Fruit fly (Drosophila melanogaster) whole organism, embryonic: ENCODE measurements around the gene Jhbp16.
A peak's percentile ranks its signal among the peaks of the same experiment; 100 is the strongest.

Source experiments
- ATbp ChIP-seq: fragments of 200-800 bp; sonication (Bioruptor generic); optimal IDR thresholded peaks from 2 replicates; lab custom pipeline; 2017; ENCODE audit warnings: missing biosample characterization, mild to moderate bottlenecking, missing genetic modification characterization, missing genetic modification reagents
- Blimp-1 ChIP-seq: fragments of 200-800 bp; sonication (Bioruptor generic); optimal IDR thresholded peaks from 3 replicates; lab custom pipeline; 2018; ENCODE audit warnings: missing biosample characterization, missing genetic modification characterization, mild to moderate bottlenecking, moderate library complexity, missing genetic modification reagents
- CG11504 ChIP-seq: fragments of 200-800 bp; sonication (Bioruptor generic); optimal IDR thresholded peaks from 3 replicates; lab custom pipeline; 2019; ENCODE audit warnings: missing biosample characterization, mild to moderate bottlenecking, missing genetic modification characterization, moderate library complexity
- CG17359 ChIP-seq: fragments of 200-800 bp; sonication (Bioruptor generic); optimal IDR thresholded peaks from 3 replicates; lab custom pipeline; 2018; ENCODE audit warnings: missing biosample characterization, mild to moderate bottlenecking, missing genetic modification characterization, moderate library complexity
- CG17385 ChIP-seq: fragments of 200-800 bp; sonication (Bioruptor generic); optimal IDR thresholded peaks from 3 replicates; lab custom pipeline; 2018; ENCODE audit warnings: missing biosample characterization, mild to moderate bottlenecking, missing genetic modification characterization
- CG18262 ChIP-seq: fragments of 200-800 bp; optimal IDR thresholded peaks from 3 replicates; lab custom pipeline; 2019; ENCODE audit warnings: missing biosample characterization, mild to moderate bottlenecking, missing genetic modification characterization, moderate library complexity
- CG1832 ChIP-seq: fragments of 200-800 bp; sonication (Bioruptor generic); optimal IDR thresholded peaks from 2 replicates; lab custom pipeline; 2017; ENCODE audit warnings: missing biosample characterization, mild to moderate bottlenecking, missing genetic modification characterization, inconsistent platforms
- CG31441 ChIP-seq: fragments of 200-800 bp; sonication (Bioruptor generic); IDR thresholded peaks from 2 replicates; pipeline ENCODE4 v1.3.6; 2022; ENCODE audit warnings: missing biosample characterization, missing genetic modification characterization
- CG4424 ChIP-seq: fragments of 200-800 bp; sonication (Bioruptor generic); optimal IDR thresholded peaks from 3 replicates; lab custom pipeline; 2016; ENCODE audit warnings: missing biosample characterization, missing genetic modification characterization
- CG5245 ChIP-seq: fragments of 200-800 bp; sonication (Bioruptor generic); optimal IDR thresholded peaks from 3 replicates; lab custom pipeline; 2016; ENCODE audit warnings: missing biosample characterization, missing genetic modification characterization
- CG7839 ChIP-seq: fragments of 200-800 bp; sonication (Bioruptor generic); optimal IDR thresholded peaks from 3 replicates; lab custom pipeline; 2018; ENCODE audit warnings: missing biosample characterization, mild to moderate bottlenecking, missing genetic modification characterization, moderate library complexity
- CG8359 ChIP-seq: fragments of 200-800 bp; sonication (Bioruptor generic); optimal IDR thresholded peaks from 2 replicates; lab custom pipeline; 2017; ENCODE audit warnings: missing biosample characterization, mild to moderate bottlenecking, missing genetic modification characterization, borderline replicate concordance
- CG9727 ChIP-seq: fragments of 200-800 bp; sonication (Bioruptor generic); optimal IDR thresholded peaks from 3 replicates; lab custom pipeline; 2017; ENCODE audit warnings: missing biosample characterization, mild to moderate bottlenecking, missing genetic modification characterization
- CG9876 ChIP-seq: fragments of 200-800 bp; sonication (Bioruptor generic); optimal IDR thresholded peaks from 2 replicates; lab custom pipeline; 2016; ENCODE audit warnings: missing biosample characterization, missing genetic modification characterization
- CoRest ChIP-seq: fragments of 200-800 bp; sonication (Bioruptor generic); optimal IDR thresholded peaks from 3 replicates; lab custom pipeline; 2018; ENCODE audit warnings: missing biosample characterization, mild to moderate bottlenecking, missing genetic modification characterization, moderate library complexity
- D ChIP-seq, 2 experiments: fragments of 200-800 bp in 1 of 2; fragments of >200 bp in 1 of 2; sonication (Bioruptor generic) in 1 of 2; optimal IDR thresholded peaks; 2 replicates in 1 of 2; 3 replicates in 1 of 2; lab custom pipeline; 2017; ENCODE audit warnings: mild to moderate bottlenecking in 1 of 2, missing biosample characterization in 1 of 2, missing genetic modification characterization in 1 of 2, missing genetic modification reagents in 1 of 2
- Dek ChIP-seq: fragments of 200-800 bp; sonication (Bioruptor generic); optimal IDR thresholded peaks from 3 replicates; lab custom pipeline; 2019; ENCODE audit warnings: missing biosample characterization, mild to moderate bottlenecking, missing genetic modification characterization, moderate library complexity
- Dref ChIP-seq: fragments of 200-800 bp; sonication (Bioruptor generic); IDR thresholded peaks from 2 replicates; pipeline ENCODE4 v1.3.6; 2022; ENCODE audit warnings: missing biosample characterization, missing genetic modification characterization
- Ets97D ChIP-seq: fragments of 200-800 bp; sonication (Bioruptor generic); optimal IDR thresholded peaks from 3 replicates; lab custom pipeline; 2016; ENCODE audit warnings: missing biosample characterization, missing genetic modification characterization
- HLH3B ChIP-seq: fragments of 200-800 bp; sonication (Bioruptor generic); IDR thresholded peaks from 2 replicates; pipeline ENCODE4 v1.3.6; 2022; ENCODE audit warnings: missing biosample characterization, missing genetic modification characterization
- Hr51 ChIP-seq, 2 experiments: fragments of 200-800 bp; sonication (Bioruptor generic); optimal IDR thresholded peaks; 2 replicates in 1 of 2; 3 replicates in 1 of 2; lab custom pipeline; 2016 to 2018; ENCODE audit warnings: missing biosample characterization in 2 of 2, missing genetic modification characterization in 2 of 2, mild to moderate bottlenecking in 1 of 2, moderate library complexity in 1 of 2
- Med ChIP-seq: fragments of 200-800 bp; sonication (Bioruptor generic); peaks from one replicate; lab custom pipeline; 2016; ENCODE audit warnings: missing biosample characterization, missing genetic modification characterization, mild to moderate bottlenecking, inconsistent platforms, moderate library complexity
- Mrtf ChIP-seq: fragments of 200-800 bp; sonication (Bioruptor generic); IDR thresholded peaks from 3 replicates; pipeline ENCODE4 v1.3.6; 2022; ENCODE audit warnings: missing biosample characterization, missing genetic modification characterization
- Neu2 ChIP-seq: fragments of 200-800 bp; sonication (Bioruptor generic); optimal IDR thresholded peaks from 3 replicates; lab custom pipeline; 2016; ENCODE audit warnings: missing biosample characterization, missing genetic modification characterization, borderline replicate concordance
- Opbp ChIP-seq: fragments of 200-800 bp; sonication (Bioruptor generic); IDR thresholded peaks from 3 replicates; pipeline ENCODE4 v1.3.6; 2022; ENCODE audit warnings: missing biosample characterization, missing genetic modification characterization; ENCODE audit not compliant: partially characterized antibody
- Sry-δ ChIP-seq: fragments of 200-800 bp; sonication (Bioruptor generic); optimal IDR thresholded peaks from 2 replicates; lab custom pipeline; 2016; ENCODE audit warnings: missing biosample characterization, missing genetic modification characterization
- Ssrp ChIP-seq: fragments of 200-800 bp; sonication (Bioruptor generic); optimal IDR thresholded peaks from 2 replicates; lab custom pipeline; 2018; ENCODE audit warnings: missing biosample characterization, mild to moderate bottlenecking, missing genetic modification characterization, moderate library complexity
- ase ChIP-seq: fragments of 200-800 bp; sonication (Bioruptor generic); IDR thresholded peaks from 3 replicates; pipeline ENCODE4 v1.3.6; 2022; ENCODE audit warnings: missing biosample characterization, missing genetic modification characterization
- cg ChIP-seq: fragments of 200-800 bp; sonication (Bioruptor generic); optimal IDR thresholded peaks from 3 replicates; lab custom pipeline; 2019; ENCODE audit warnings: missing biosample characterization, mild to moderate bottlenecking, missing genetic modification characterization, moderate library complexity
- chn ChIP-seq: fragments of 200-800 bp; sonication (Bioruptor generic); optimal IDR thresholded peaks from 2 replicates; lab custom pipeline; 2016; ENCODE audit warnings: missing biosample characterization, missing genetic modification characterization
- crol ChIP-seq: fragments of 200-800 bp; sonication (Bioruptor generic); IDR thresholded peaks from 2 replicates; pipeline ENCODE4 v1.3.6; 2022; ENCODE audit warnings: missing biosample characterization, missing genetic modification characterization
- en ChIP-seq: fragments of 200-800 bp; sonication (Bioruptor generic); optimal IDR thresholded peaks from 2 replicates; lab custom pipeline; 2016; ENCODE audit warnings: missing biosample characterization, missing genetic modification characterization
- gce ChIP-seq: fragments of 200-800 bp; sonication (Bioruptor generic); IDR thresholded peaks from 3 replicates; pipeline ENCODE4 v1.3.6; 2022; ENCODE audit warnings: missing biosample characterization, missing genetic modification characterization
- gem ChIP-seq: fragments of 200-800 bp; sonication (Bioruptor generic); optimal IDR thresholded peaks from 2 replicates; lab custom pipeline; 2019; ENCODE audit warnings: missing biosample characterization, mild to moderate bottlenecking, missing genetic modification characterization, moderate library complexity
- gsb-n ChIP-seq: fragments of 200-800 bp; sonication (Bioruptor generic); optimal IDR thresholded peaks from 3 replicates; lab custom pipeline; 2018; ENCODE audit warnings: missing biosample characterization, mild to moderate bottlenecking, missing genetic modification characterization
- knrl ChIP-seq: fragments of 200-800 bp; sonication (Bioruptor generic); IDR thresholded peaks from 3 replicates; pipeline ENCODE4 v1.3.6; 2022; ENCODE audit warnings: missing biosample characterization, missing genetic modification characterization; ENCODE audit not compliant: partially characterized antibody
- nerfin-1 ChIP-seq: fragments of 200-800 bp; sonication (Bioruptor generic); optimal IDR thresholded peaks from 3 replicates; lab custom pipeline; 2019; ENCODE audit warnings: missing biosample characterization, mild to moderate bottlenecking, missing genetic modification characterization, moderate library complexity
- nmo ChIP-seq: fragments of 200-800 bp; sonication (Bioruptor generic); optimal IDR thresholded peaks from 2 replicates; lab custom pipeline; 2018; ENCODE audit warnings: missing biosample characterization, mild to moderate bottlenecking, missing genetic modification characterization, moderate library complexity
- nom ChIP-seq: fragments of 200-800 bp; sonication (Bioruptor generic); optimal IDR thresholded peaks from 2 replicates; lab custom pipeline; 2017; ENCODE audit warnings: missing biosample characterization, missing genetic modification characterization, mild to moderate bottlenecking, moderate library complexity, missing genetic modification reagents
- row ChIP-seq: fragments of 200-800 bp; sonication (Bioruptor generic); IDR thresholded peaks from 3 replicates; pipeline ENCODE4 v1.3.6; 2022; ENCODE audit warnings: missing biosample characterization, missing genetic modification characterization
- sc ChIP-seq, 3 experiments: fragments of >200 bp in 2 of 3; fragments of 200-800 bp in 1 of 3; sonication (Bioruptor generic) in 1 of 3; optimal IDR thresholded peaks; 2 replicates in 2 of 3; 3 replicates in 1 of 3; lab custom pipeline; 2017; ENCODE audit warnings: mild to moderate bottlenecking in 1 of 3, missing biosample characterization in 1 of 3, missing genetic modification characterization in 1 of 3, missing genetic modification reagents in 1 of 3
- sens ChIP-seq: fragments of 200-800 bp; sonication (Bioruptor generic); peaks from one replicate; lab custom pipeline; 2016; ENCODE audit warnings: missing biosample characterization, missing genetic modification characterization
- tio ChIP-seq: fragments of 200-800 bp; sonication (Bioruptor generic); optimal IDR thresholded peaks from 2 replicates; lab custom pipeline; 2017; ENCODE audit warnings: missing biosample characterization, missing genetic modification characterization, inconsistent platforms
- twi ChIP-seq: fragments of 200-800 bp; optimal IDR thresholded peaks from 2 replicates; lab custom pipeline; 2019; ENCODE audit warnings: missing biosample characterization, mild to moderate bottlenecking, missing genetic modification characterization, moderate library complexity
- zfh1 ChIP-seq: fragments of 200-800 bp; sonication (Bioruptor generic); IDR thresholded peaks from 3 replicates; pipeline ENCODE4 v1.3.6; 2022; ENCODE audit warnings: missing biosample characterization, missing genetic modification characterization

The Jhbp16 gene

DNA sequence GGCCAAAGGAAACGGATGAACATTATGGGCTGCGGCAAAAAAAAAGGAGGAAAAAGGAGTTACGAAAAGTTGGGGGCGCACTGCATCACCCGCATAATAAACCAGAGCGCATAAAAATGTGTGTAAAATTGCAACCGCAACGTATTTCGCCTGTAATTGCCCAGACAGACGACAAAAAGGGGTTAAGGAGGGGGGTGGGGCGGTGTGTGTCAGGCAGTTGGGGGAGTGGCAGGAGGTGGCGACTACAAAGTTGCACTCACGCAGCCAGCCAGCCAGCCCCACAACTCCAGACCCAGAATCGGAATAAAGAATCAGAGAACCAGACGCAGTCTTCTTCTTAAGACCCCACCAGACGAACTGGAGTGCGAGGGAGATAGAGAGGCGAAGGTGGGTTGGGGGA lies 13.7 kb upstream of the Jhbp16 start:
- TF ChIP-seq CG1832 (GFP tag; lab: Kevin White, UChicago) (peak; percentile 10), Mrtf (GFP tag; lab: Robert Waterston, UW) (0 out of 3 replicates have a peak, but pooled peaks have one; percentile 32), CG9876 (GFP tag; lab: Kevin White, UChicago) (no peak), ase (no peak), Med (GFP tag; lab: Kevin White, UChicago) (peak; percentile 42), crol (GFP tag; lab: Robert Waterston, UW) (peak; percentile 37; the same call in 1 of the 2 replicates), gce (GFP tag; lab: Robert Waterston, UW) (0 out of 3 replicates have a peak, but pooled peaks have one; percentile 20), Dref (0 out of 2 replicates have a peak, but pooled peaks have one; percentile 27), Opbp (GFP tag; lab: Robert Waterston, UW) (0 out of 3 replicates have a peak, but pooled peaks have one; percentile 18)
- TF ChIP-seq, all 482 proteins: peak for 7

- TF ChIP-seq CG18262 (tag; lab: Kevin White, UChicago): peak; percentile 78
- TF ChIP-seq CG17385 (GFP tag; lab: Kevin White, UChicago): peak; percentile 11
- TF ChIP-seq CG4424 (GFP tag; lab: Kevin White, UChicago): peak; percentile 46
- TF ChIP-seq Hr51 (GFP tag; optimal IDR thresholded peaks at IDR 0.05; lab: Kevin White, UChicago): peak in 1 of 2 experiments; percentile 51
- no peak for TF ChIP-seq Neu2 (GFP tag; lab: Kevin White, UChicago)
- peak; percentile 51 for TF ChIP-seq Blimp-1 (GFP tag; lab: Kevin White, UChicago)
- TF ChIP-seq cg (GFP tag; lab: Kevin White, UChicago): peak; percentile 59
- peak; percentile 64 for TF ChIP-seq gem (tag; lab: Kevin White, UChicago)
- peak; percentile 33 for TF ChIP-seq CG17359 (tag; lab: Kevin White, UChicago)
- TF ChIP-seq CG9727: peak; percentile 53
- TF ChIP-seq Ssrp (tag; lab: Kevin White, UChicago): peak; percentile 43
- TF ChIP-seq chn: no peak
- no peak for TF ChIP-seq knrl (GFP tag; lab: Robert Waterston, UW)
- no peak for TF ChIP-seq CG5245 (GFP tag; lab: Kevin White, UChicago)
- no peak for TF ChIP-seq twi
- TF ChIP-seq Sry-δ (GFP tag; lab: Kevin White, UChicago): no peak
- peak; percentile 67 for TF ChIP-seq CG11504
- peak; percentile 46 for TF ChIP-seq CG7839
- TF ChIP-seq Dek (tag; lab: Kevin White, UChicago): no peak
- peak; percentile 46; the same call in 2 of the 3 replicates for TF ChIP-seq row
- TF ChIP-seq CG31441 (GFP tag; lab: Robert Waterston, UW): peak; percentile 77
- TF ChIP-seq ATbp (GFP tag; lab: Kevin White, UChicago): peak; percentile 32
- TF ChIP-seq CG8359: no peak
- no peak for TF ChIP-seq HLH3B (GFP tag; lab: Robert Waterston, UW)
- TF ChIP-seq D (optimal IDR thresholded peaks at IDR 0.05; lab: Kevin White, UChicago): no peak
- TF ChIP-seq D (GFP tag; optimal IDR thresholded peaks at IDR 0.05; lab: Kevin White, UChicago): peak; percentile 41
- TF ChIP-seq sens: peak; percentile 79
- TF ChIP-seq sc (optimal IDR thresholded peaks at IDR 0.05; lab: Kevin White, UChicago): no peak
- peak; percentile 18 for TF ChIP-seq sc (GFP tag; optimal IDR thresholded peaks at IDR 0.05; lab: Kevin White, UChicago)
- peak; percentile 78 for TF ChIP-seq nom (GFP tag; lab: Kevin White, UChicago)
- peak; percentile 10 for TF ChIP-seq tio (GFP tag; lab: Kevin White, UChicago)
- peak; percentile 45 for TF ChIP-seq CoRest (tag; lab: Kevin White, UChicago)
- TF ChIP-seq zfh1 (GFP tag; lab: Robert Waterston, UW): 0 out of 3 replicates have a peak, but pooled peaks have one; percentile 38
- TF ChIP-seq nerfin-1: peak; percentile 1
- no peak for TF ChIP-seq Ets97D (GFP tag; lab: Kevin White, UChicago)
- no peak for TF ChIP-seq en (GFP tag; lab: Kevin White, UChicago)
- TF ChIP-seq gsb-n (tag; lab: Kevin White, UChicago): peak; percentile 4
- TF ChIP-seq nmo (GFP tag; lab: Kevin White, UChicago): peak; percentile 72
These were observed 12.9 kb upstream of the Jhbp16 start for dm6 chr3R:21651048-21651887.
